Fruit fly (Drosophila melanogaster) S2 (cell line): ENCODE results near the gene pix.

Experiments
- CG8478 ChIP-seq: fragments of >200 bp; optimal IDR thresholded peaks from 2 replicates; lab custom pipeline; 2018
- CTCF ChIP-seq, 2 experiments: fragments of >200 bp; optimal IDR thresholded peaks; 2 replicates each; lab custom pipeline; 2018

The pix gene

dm6 chr3L:8974478-8975477, at the start of gene pix, which contains the start of gene Srp68:
Gene pix, minus strand, starts transcription at chr3L:8974765.
Gene Srp68, plus strand, starts transcription at chr3L:8975046.
- TF ChIP-seq CG8478 (lab: Kevin White, UChicago) (no peak), CTCF (optimal IDR thresholded peaks at IDR 0.05; lab: Kevin White, UChicago) (no peak)

dm6 chr3L:9023627-9024026, 49.1 kb upstream of the pix start:
- TF ChIP-seq CG8478 (lab: Kevin White, UChicago) (no peak), CTCF (optimal IDR thresholded peaks at IDR 0.05; lab: Kevin White, UChicago) (no peak)

- TF ChIP-seq CG8478 (lab: Kevin White, UChicago) (no peak), CTCF (optimal IDR thresholded peaks at IDR 0.05; lab: Kevin White, UChicago) (no peak)
Observed at dm6 chr3L:9020436-9021370, 46.1 kb upstream of the pix start.

- TF ChIP-seq CG8478 (lab: Kevin White, UChicago) (no peak), CTCF (optimal IDR thresholded peaks at IDR 0.05; lab: Kevin White, UChicago) (no peak)
Observed at dm6 chr3L:9019196-9019662, 44.7 kb upstream of the pix start, which contains the start of gene Doc2. Gene Doc2, minus strand, starts transcription at chr3L:9019246.

- TF ChIP-seq CTCF (optimal IDR thresholded peaks at IDR 0.05; lab: Kevin White, UChicago) (no peak), CG8478 (lab: Kevin White, UChicago) (no peak)
Observed at dm6 chr3L:9017414-9017813, 42.8 kb upstream of the pix start.

- TF ChIP-seq CG8478 (lab: Kevin White, UChicago) (no peak), CTCF (optimal IDR thresholded peaks at IDR 0.05; lab: Kevin White, UChicago) (no peak)
Observed at dm6 chr3L:9013745-9014144, 39.2 kb upstream of the pix start.

- TF ChIP-seq CTCF (optimal IDR thresholded peaks at IDR 0.05; lab: Kevin White, UChicago) = no peak
- no peak for TF ChIP-seq CG8478 (lab: Kevin White, UChicago)
Observed at dm6 chr3L:9011485-9012389, 37.2 kb upstream of the pix start.

- no peak for TF ChIP-seq CG8478 (lab: Kevin White, UChicago)
- no peak for TF ChIP-seq CTCF (optimal IDR thresholded peaks at IDR 0.05; lab: Kevin White, UChicago)
Observed at dm6 chr3L:9009738-9010137, 35.2 kb upstream of the pix start, which contains the start of gene CG5194. Gene CG5194, minus strand, starts transcription at chr3L:9009838.

dm6 chr3L:9004788-9005246, 30.3 kb upstream of the pix start, which contains the start of gene Doc3:
Gene Doc3, plus strand, starts transcription at chr3L:9005196.
- TF ChIP-seq CG8478 (lab: Kevin White, UChicago) (no peak), CTCF (optimal IDR thresholded peaks at IDR 0.05; lab: Kevin White, UChicago) (peak in 1 of 2 experiments; percentile 24)

dm6 chr3L:9003369-9003768, 28.8 kb upstream of the pix start:
- TF ChIP-seq CTCF (optimal IDR thresholded peaks at IDR 0.05; lab: Kevin White, UChicago) (no peak), CG8478 (lab: Kevin White, UChicago) (no peak)

dm6 chr3L:9002527-9002926, 28.0 kb upstream of the pix start:
- TF ChIP-seq CTCF (optimal IDR thresholded peaks at IDR 0.05; lab: Kevin White, UChicago) = no peak
- TF ChIP-seq CG8478 (lab: Kevin White, UChicago) = no peak

dm6 chr3L:8997686-8998239, 23.2 kb upstream of the pix start, which contains the start of the genes smg and CG5087:
Gene smg, minus strand, starts transcription at chr3L:8997989.
Gene CG5087, plus strand, starts transcription at chr3L:8998184.
- no peak for TF ChIP-seq CG8478 (lab: Kevin White, UChicago)
- peak; percentile 70 to 78 for TF ChIP-seq CTCF (optimal IDR thresholded peaks at IDR 0.05; lab: Kevin White, UChicago)
